Fruit fly (Drosophila melanogaster) whole organism, embryonic: ENCODE results near the gene CG14971.

ENCODE experiments used
- Blimp-1 ChIP-seq: fragments of 200-800 bp; sonication (Bioruptor generic); optimal IDR thresholded peaks from 3 replicates; lab custom pipeline; 2018; ENCODE audit warnings: missing biosample characterization, missing genetic modification characterization, mild to moderate bottlenecking, moderate library complexity, missing genetic modification reagents
- CG12744 ChIP-seq: fragments of 200-800 bp; sonication (Bioruptor generic); optimal IDR thresholded peaks from 2 replicates; lab custom pipeline; 2016; ENCODE audit warnings: missing biosample characterization, missing genetic modification characterization
- CG18619 ChIP-seq: fragments of 200-800 bp; sonication (Bioruptor generic); optimal IDR thresholded peaks from 3 replicates; lab custom pipeline; 2017; ENCODE audit warnings: missing biosample characterization, mild to moderate bottlenecking, missing genetic modification characterization
- CG8478 ChIP-seq: fragments of >200 bp; optimal IDR thresholded peaks from 2 replicates; lab custom pipeline; 2018
- Jarid2 ChIP-seq: fragments of 200-800 bp; sonication (Bioruptor generic); optimal IDR thresholded peaks from 3 replicates; lab custom pipeline; 2017; ENCODE audit warnings: mild to moderate bottlenecking, missing biosample characterization, missing genetic modification reagents, missing genetic modification characterization
- MBD-R2 ChIP-seq: fragments of 200-800 bp; sonication (Bioruptor generic); IDR thresholded peaks from 2 replicates; pipeline ENCODE4 v1.3.6; 2022; ENCODE audit warnings: missing biosample characterization, missing genetic modification characterization
- Max ChIP-seq: fragments of 200-800 bp; sonication (Bioruptor generic); optimal IDR thresholded peaks from 2 replicates; lab custom pipeline; 2016; ENCODE audit warnings: missing biosample characterization, mild to moderate bottlenecking, missing genetic modification characterization
- chm ChIP-seq: fragments of 200-800 bp; sonication (Bioruptor generic); IDR thresholded peaks from 2 replicates; pipeline ENCODE4 v1.3.6; 2022; ENCODE audit warnings: missing biosample characterization, missing genetic modification characterization
- fd3F ChIP-seq: fragments of 200-800 bp; sonication (Bioruptor generic); optimal IDR thresholded peaks from 2 replicates; lab custom pipeline; 2018; ENCODE audit warnings: missing biosample characterization, mild to moderate bottlenecking, missing genetic modification characterization, moderate library complexity
- gem ChIP-seq: fragments of 200-800 bp; sonication (Bioruptor generic); optimal IDR thresholded peaks from 2 replicates; lab custom pipeline; 2019; ENCODE audit warnings: missing biosample characterization, mild to moderate bottlenecking, missing genetic modification characterization, moderate library complexity
- inv ChIP-seq: fragments of 200-800 bp; sonication (Bioruptor generic); IDR thresholded peaks from 2 replicates; pipeline ENCODE4 v1.3.6; 2022; ENCODE audit warnings: missing biosample characterization, missing genetic modification characterization; ENCODE audit not compliant: partially characterized antibody
- lmd ChIP-seq: fragments of 200-800 bp; sonication (Bioruptor generic); IDR thresholded peaks from 2 replicates; pipeline ENCODE4 v1.3.6; 2022; ENCODE audit warnings: missing biosample characterization, missing genetic modification characterization
- trem ChIP-seq: fragments of 200-800 bp; optimal IDR thresholded peaks from 3 replicates; lab custom pipeline; 2019; ENCODE audit warnings: missing biosample characterization, mild to moderate bottlenecking, missing genetic modification characterization, moderate library complexity
- yki ChIP-seq: fragments of >200 bp; optimal IDR thresholded peaks from 3 replicates; lab custom pipeline; 2018

DNA sequence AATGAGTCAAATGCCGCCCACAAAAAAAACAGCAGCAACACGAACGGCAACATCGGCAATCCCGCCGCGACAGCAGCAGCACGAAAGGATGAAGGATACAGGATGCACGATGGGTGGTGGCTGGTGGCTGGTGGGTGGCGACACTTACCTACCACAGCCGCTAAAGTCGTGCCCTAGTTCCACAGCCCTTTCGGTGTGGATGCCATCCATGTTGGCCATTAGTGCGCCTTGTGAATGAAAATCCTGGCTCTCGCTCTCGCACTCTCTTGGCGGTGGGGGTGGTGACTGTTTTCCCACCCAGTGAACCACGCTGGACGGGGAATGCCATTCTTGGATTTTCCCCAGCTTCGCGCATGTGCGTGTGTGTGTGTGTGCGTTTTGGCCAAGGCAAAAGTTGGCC, 44.1 kb downstream of the CG14971 start:
- no peak for TF ChIP-seq fd3F (GFP tag; lab: Kevin White, UChicago)
- TF ChIP-seq CG8478 (lab: Kevin White, UChicago) = no peak
- no peak for TF ChIP-seq Jarid2
- no peak for TF ChIP-seq CG12744
- no peak for TF ChIP-seq yki
- TF ChIP-seq gem (tag; lab: Kevin White, UChicago) = no peak
- no peak for TF ChIP-seq Max (GFP tag; lab: Kevin White, UChicago)
- TF ChIP-seq CG18619 (GFP tag; lab: Kevin White, UChicago) = no peak
- no peak for TF ChIP-seq MBD-R2 (GFP tag; lab: Robert Waterston, UW)
- no peak for TF ChIP-seq trem
- TF ChIP-seq Blimp-1 (GFP tag; lab: Kevin White, UChicago) = no peak
- TF ChIP-seq inv (GFP tag; lab: Robert Waterston, UW) = no peak
- no peak for TF ChIP-seq lmd (GFP tag; lab: Robert Waterston, UW)
- TF ChIP-seq chm = no peak
